Worm (Caenorhabditis elegans) whole organism, L3 larva: ENCODE results near the gene syx-6.

ENCODE experiments used
- R02D3.7 ChIP-seq: fragments of 150-350 bp; optimal IDR thresholded peaks from 2 replicates; lab custom pipeline; 2014; ENCODE audit warnings: missing biosample characterization, missing genetic modification characterization
- ZK546.5 ChIP-seq: sonication (generic microtip); optimal IDR thresholded peaks from 2 replicates; lab custom pipeline; 2017; ENCODE audit warnings: missing biosample characterization, missing genetic modification characterization
- elt-2 ChIP-seq: sonication (generic microtip); optimal IDR thresholded peaks from 2 replicates; lab custom pipeline; 2016; ENCODE audit warnings: missing genetic modification reagents, mild to moderate bottlenecking, missing genetic modification characterization, missing compliant biosample characterization
- elt-3 ChIP-seq, 3 experiments: fragments of 150-350 bp in 1 of 3; sonication (generic microtip) in 2 of 3; optimal IDR thresholded peaks; 2 replicates in 2 of 3; 4 replicates in 1 of 3; lab custom pipeline; 2014 to 2017; ENCODE audit warnings: missing biosample characterization in 3 of 3, missing genetic modification characterization in 3 of 3
- fos-1 ChIP-seq: fragments of 150-350 bp; optimal IDR thresholded peaks from 2 replicates; lab custom pipeline; 2014; ENCODE audit warnings: missing biosample characterization, missing genetic modification characterization
- lin-39 ChIP-seq: fragments of 150-350 bp; optimal IDR thresholded peaks from 2 replicates; lab custom pipeline; 2018; ENCODE audit warnings: missing biosample characterization, missing genetic modification reagents, missing genetic modification characterization
- mdl-1 ChIP-seq: fragments of 150-350 bp; optimal IDR thresholded peaks from 2 replicates; lab custom pipeline; 2014; ENCODE audit warnings: missing biosample characterization, missing genetic modification characterization
- nhr-77 ChIP-seq: fragments of 150-350 bp; optimal IDR thresholded peaks from 2 replicates; lab custom pipeline; 2014; ENCODE audit warnings: missing biosample characterization, missing genetic modification characterization
- sea-2 ChIP-seq: fragments of 150-350 bp; sonication (generic microtip); optimal IDR thresholded peaks from 4 replicates; lab custom pipeline; 2014; ENCODE audit warnings: missing biosample characterization, missing genetic modification reagents, missing genetic modification characterization
- skn-1 ChIP-seq: fragments of 150-350 bp; optimal IDR thresholded peaks from 2 replicates; lab custom pipeline; 2014; ENCODE audit warnings: missing biosample characterization, missing genetic modification characterization
- unc-39 ChIP-seq: sonication (generic microtip); optimal IDR thresholded peaks from 4 replicates; lab custom pipeline; 2017; ENCODE audit warnings: missing biosample characterization, missing genetic modification characterization
- unc-62 ChIP-seq: fragments of 150-350 bp; sonication (generic microtip); optimal IDR thresholded peaks from 4 replicates; lab custom pipeline; 2014; ENCODE audit warnings: missing biosample characterization, missing genetic modification reagents, missing genetic modification characterization

ce11 chrX:3190193-3190592, 25.9 kb downstream of the syx-6 start:
- TF ChIP-seq skn-1 (tag; lab: Kevin White, UChicago) (no peak), sea-2 (no peak), mdl-1 (tag; lab: Kevin White, UChicago) (no peak), lin-39 (tag; lab: Kevin White, UChicago) (peak; percentile 30), elt-3 (tag; optimal IDR thresholded peaks at IDR 0.05; lab: Kevin White, UChicago) (no peak), fos-1 (tag; lab: Kevin White, UChicago) (no peak), unc-62 (GFP tag; lab: Kevin White, UChicago) (no peak), nhr-77 (tag; lab: Kevin White, UChicago) (no peak), ZK546.5 (no peak), R02D3.7 (no peak), elt-2 (tag; lab: Kevin White, UChicago) (no peak), unc-39 (tag; lab: Kevin White, UChicago) (no peak)
